Worm (Caenorhabditis elegans): Measurements from ENCODE around the gene nas-19.
A peak's percentile ranks its signal among the peaks of the same experiment; 100 is the strongest.

The nas-19 gene

ce11 chrV:11415059-11415458 lies 12.5 kb upstream of the nas-19 start, which contains the start of gene deg-3:
Gene deg-3 (minus strand): TSS chrV:11415159.
- TF ChIP-seq pha-4 (tag; optimal IDR thresholded peaks at IDR 0.05) (no peak), ceh-91 (GFP tag; IDR thresholded peaks at IDR 0.05) (no peak), zfh-2 (GFP tag; conservative IDR thresholded peaks at IDR 0.05) (no peak), F10E7.11 (tag; optimal IDR thresholded peaks at IDR 0.05) (no peak), madf-10 (tag; optimal IDR thresholded peaks at IDR 0.05) (no peak), lin-40 (tag; optimal IDR thresholded peaks at IDR 0.05) (no peak), lsy-27 (tag; optimal IDR thresholded peaks at IDR 0.05; ENCODE audit: borderline replicate concordance, insufficient read depth) (no peak), T26A5.8 (tag; optimal IDR thresholded peaks at IDR 0.05) (no peak), nhr-80 (tag; optimal IDR thresholded peaks at IDR 0.05) (no peak), let-526 (GFP tag; IDR thresholded peaks at IDR 0.05) (no peak), F23B12.7 (tag; optimal IDR thresholded peaks at IDR 0.05; ENCODE audit: insufficient read depth) (no peak), ztf-18 (tag; optimal IDR thresholded peaks at IDR 0.05) (no peak), T07F8.4 (tag; optimal IDR thresholded peaks at IDR 0.05) (no peak), mxl-1 (tag; optimal IDR thresholded peaks at IDR 0.05) (no peak), K11D2.4 (GFP tag; IDR thresholded peaks at IDR 0.05) (no peak), F22D6.2 (tag; optimal IDR thresholded peaks at IDR 0.05) (no peak), snpc-1.1 (tag; optimal IDR thresholded peaks at IDR 0.05; ENCODE audit: insufficient read depth) (no peak), rpc-1 (optimal IDR thresholded peaks at IDR 0.05) (no peak), rpc-1 (tag; optimal IDR thresholded peaks at IDR 0.05) (no peak)

DNA sequence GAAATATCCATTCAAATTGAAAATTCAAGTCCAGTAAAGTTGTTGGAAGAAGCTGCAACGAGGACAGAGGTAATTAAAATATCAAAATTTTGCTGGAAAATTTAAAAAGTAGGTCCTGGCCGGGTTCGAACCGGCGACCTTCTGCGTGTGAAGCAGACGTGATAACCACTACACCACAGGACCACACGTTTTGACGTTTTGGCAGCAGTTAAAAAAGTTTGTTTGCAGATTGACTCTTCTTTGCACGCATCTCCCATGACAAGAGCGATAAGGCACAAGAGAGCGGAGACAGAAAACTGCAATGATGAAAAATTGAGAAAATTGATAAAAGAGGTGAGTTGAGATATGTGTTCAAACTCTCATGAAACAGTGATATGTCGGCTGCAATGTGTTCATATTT lies 9.6 kb upstream of the nas-19 start:
- peak; percentile 81 for TF ChIP-seq B0261.1 (tag; optimal IDR thresholded peaks at IDR 0.05)
- TF ChIP-seq Y79H2A.3 (GFP tag; conservative IDR thresholded peaks at IDR 0.05): no peak
- peak; percentile 80 for TF ChIP-seq pbrm-1 (GFP tag; IDR thresholded peaks at IDR 0.05)
- no peak for TF ChIP-seq K11D2.4 (GFP tag; IDR thresholded peaks at IDR 0.05)
- no peak for TF ChIP-seq C06A6.2 (GFP tag; conservative IDR thresholded peaks at IDR 0.05)
- 0 out of 2 replicates have a peak, but pooled peaks have one; percentile 36 for TF ChIP-seq rcor-1 (GFP tag; IDR thresholded peaks at IDR 0.05)
- no peak for TF ChIP-seq B0019.2 (GFP tag; conservative IDR thresholded peaks at IDR 0.05)
- peak; percentile 39 for TF ChIP-seq tlf-1 (GFP tag; optimal IDR thresholded peaks at IDR 0.05)
- TF ChIP-seq snpc-1.1 (tag; optimal IDR thresholded peaks at IDR 0.05; ENCODE audit: insufficient read depth): peak; percentile 66
- peak; percentile 42 for TF ChIP-seq ZK185.1 (tag; optimal IDR thresholded peaks at IDR 0.05; ENCODE audit: poor library complexity, severe bottlenecking)
- TF ChIP-seq fkh-3 (tag; optimal IDR thresholded peaks at IDR 0.05): no peak
- TF ChIP-seq F57A8.1 (GFP tag; optimal IDR thresholded peaks at IDR 0.05): no peak
- TF ChIP-seq D2030.7 (GFP tag; IDR thresholded peaks at IDR 0.05): peak; percentile 79
- TF ChIP-seq lir-1 (GFP tag; conservative IDR thresholded peaks at IDR 0.05): 0 out of 2 replicates have a peak, but pooled peaks have one; percentile 5
- TF ChIP-seq F33H1.4 (GFP tag; IDR thresholded peaks at IDR 0.05): peak; percentile 20; the same call in 1 of the 2 replicates
- peak in 1 of 2 experiments; percentile 63 for TF ChIP-seq rec-8 (tag; optimal IDR thresholded peaks at IDR 0.05)
- TF ChIP-seq die-1 (tag; optimal IDR thresholded peaks at IDR 0.05): peak; percentile 58
- no peak for TF ChIP-seq nfya-1 (tag; optimal IDR thresholded peaks at IDR 0.05; ENCODE audit: borderline replicate concordance, insufficient read depth)
- TF ChIP-seq madf-6 (GFP tag; IDR thresholded peaks at IDR 0.05): no peak; the same call in 1 of the 2 replicates
- 0 out of 2 replicates have a peak, but pooled peaks have one; percentile 47 for TF ChIP-seq ceh-100 (GFP tag; IDR thresholded peaks at IDR 0.05)
- no peak for TF ChIP-seq nhr-90 (tag; optimal IDR thresholded peaks at IDR 0.05)
- no peak for TF ChIP-seq sdz-38 (tag; optimal IDR thresholded peaks at IDR 0.05)
- peak; percentile 65 for TF ChIP-seq repo-1 (tag; optimal IDR thresholded peaks at IDR 0.05)
- TF ChIP-seq dox-1 (GFP tag; IDR thresholded peaks at IDR 0.05): peak; percentile 90
- TF ChIP-seq K12H6.12 (tag; optimal IDR thresholded peaks at IDR 0.05): peak; percentile 15
- TF ChIP-seq snpc-3.4 (tag; optimal IDR thresholded peaks at IDR 0.05): peak; percentile 47
- no peak for TF ChIP-seq aptf-2 (GFP tag; conservative IDR thresholded peaks at IDR 0.05)
- peak; percentile 50; the same call in 1 of the 2 replicates for TF ChIP-seq Y53G8AR.9 (GFP tag; conservative IDR thresholded peaks at IDR 0.05)
- TF ChIP-seq nhr-179 (tag; optimal IDR thresholded peaks at IDR 0.05): no peak
- peak; percentile 62 for TF ChIP-seq lin-54 (GFP tag; optimal IDR thresholded peaks at IDR 0.05)
- TF ChIP-seq sea-2 (GFP tag; IDR thresholded peaks at IDR 0.05): no peak
